Fruit fly (Drosophila melanogaster) whole organism, embryonic: Measurements from ENCODE around the gene amn.

Experiments used
- Atf3 ChIP-seq: fragments of 200-800 bp; sonication (Bioruptor generic); optimal IDR thresholded peaks from 3 replicates; lab custom pipeline; 2016; ENCODE audit warnings: missing biosample characterization, missing genetic modification characterization
- B-H1 ChIP-seq: fragments of 200-800 bp; sonication (Bioruptor generic); IDR thresholded peaks from 3 replicates; pipeline ENCODE4 v1.3.6; 2022; ENCODE audit warnings: missing biosample characterization, missing genetic modification characterization
- CG10147 ChIP-seq: fragments of 200-800 bp; sonication (Bioruptor generic); optimal IDR thresholded peaks from 2 replicates; lab custom pipeline; 2019; ENCODE audit warnings: missing biosample characterization, mild to moderate bottlenecking, missing genetic modification characterization, moderate library complexity
- CG10274 ChIP-seq: fragments of 200-800 bp; sonication (Bioruptor generic); optimal IDR thresholded peaks from 3 replicates; lab custom pipeline; 2017; ENCODE audit warnings: missing biosample characterization, mild to moderate bottlenecking, missing genetic modification characterization
- CG11696 ChIP-seq: fragments of 200-800 bp; sonication (Bioruptor generic); IDR thresholded peaks from 2 replicates; pipeline ENCODE4 v1.3.6; 2022; ENCODE audit warnings: missing biosample characterization, missing genetic modification characterization
- CG11723 ChIP-seq: fragments of 200-800 bp; sonication (Bioruptor generic); optimal IDR thresholded peaks from 2 replicates; lab custom pipeline; 2017; ENCODE audit warnings: missing biosample characterization, mild to moderate bottlenecking, missing genetic modification characterization
- CG12219 ChIP-seq: fragments of 200-800 bp; sonication (Bioruptor generic); optimal IDR thresholded peaks from 3 replicates; lab custom pipeline; 2018; ENCODE audit warnings: missing biosample characterization, mild to moderate bottlenecking, missing genetic modification characterization
- CG14014 ChIP-seq: fragments of 200-800 bp; sonication (Bioruptor generic); IDR thresholded peaks from 2 replicates; pipeline ENCODE4 v1.3.6; 2022; ENCODE audit warnings: missing biosample characterization, missing genetic modification characterization
- CG17568 ChIP-seq: fragments of 200-800 bp; sonication (Bioruptor generic); optimal IDR thresholded peaks from 2 replicates; lab custom pipeline; 2018; ENCODE audit warnings: missing biosample characterization, mild to moderate bottlenecking, missing genetic modification characterization, moderate library complexity
- CG17829 ChIP-seq: fragments of 200-800 bp; optimal IDR thresholded peaks from 2 replicates; lab custom pipeline; 2019; ENCODE audit warnings: missing biosample characterization, mild to moderate bottlenecking, missing genetic modification characterization, moderate library complexity
- CG2199 ChIP-seq: fragments of 200-800 bp; sonication (Bioruptor generic); IDR thresholded peaks from 3 replicates; pipeline ENCODE4 v1.3.6; 2022; ENCODE audit warnings: missing biosample characterization, missing genetic modification characterization
- CG31441 ChIP-seq: fragments of 200-800 bp; sonication (Bioruptor generic); IDR thresholded peaks from 2 replicates; pipeline ENCODE4 v1.3.6; 2022; ENCODE audit warnings: missing biosample characterization, missing genetic modification characterization
- CG33557 ChIP-seq: fragments of 200-800 bp; sonication (Bioruptor generic); optimal IDR thresholded peaks from 2 replicates; lab custom pipeline; 2019; ENCODE audit warnings: missing biosample characterization, mild to moderate bottlenecking, missing genetic modification characterization, moderate library complexity
- CG3838 ChIP-seq: fragments of 200-800 bp; sonication (Bioruptor generic); optimal IDR thresholded peaks from 3 replicates; lab custom pipeline; 2016; ENCODE audit warnings: missing biosample characterization, missing genetic modification characterization
- CG4617 ChIP-seq: fragments of 200-800 bp; sonication (Bioruptor generic); optimal IDR thresholded peaks from 3 replicates; lab custom pipeline; 2016; ENCODE audit warnings: missing biosample characterization, missing genetic modification characterization, borderline replicate concordance
- CG4730 ChIP-seq: fragments of 200-800 bp; sonication (Bioruptor generic); IDR thresholded peaks from 2 replicates; pipeline ENCODE4 v1.3.6; 2022; ENCODE audit warnings: missing biosample characterization, missing genetic modification characterization
- CG7271 ChIP-seq: fragments of 200-800 bp; sonication (Bioruptor generic); optimal IDR thresholded peaks from 2 replicates; lab custom pipeline; 2018; ENCODE audit warnings: missing biosample characterization, mild to moderate bottlenecking, missing genetic modification characterization, moderate library complexity
- CG7839 ChIP-seq: fragments of 200-800 bp; sonication (Bioruptor generic); optimal IDR thresholded peaks from 3 replicates; lab custom pipeline; 2018; ENCODE audit warnings: missing biosample characterization, mild to moderate bottlenecking, missing genetic modification characterization, moderate library complexity
- CG8290 ChIP-seq, 3 experiments: fragments of 200-800 bp; sonication (Bioruptor generic); optimal IDR thresholded peaks; 2 replicates each; lab custom pipeline; 2016 to 2019; ENCODE audit warnings: missing biosample characterization in 3 of 3, missing genetic modification characterization in 3 of 3, mild to moderate bottlenecking in 2 of 3, moderate library complexity in 1 of 3
- CG8944 ChIP-seq: fragments of 200-800 bp; sonication (Bioruptor generic); optimal IDR thresholded peaks from 3 replicates; lab custom pipeline; 2016; ENCODE audit warnings: missing biosample characterization, missing genetic modification characterization
- CG9215 ChIP-seq: fragments of 200-800 bp; sonication (Bioruptor generic); IDR thresholded peaks from 2 replicates; pipeline ENCODE4 v1.3.6; 2022; ENCODE audit warnings: missing biosample characterization, missing genetic modification characterization
- CkIIα-i1 ChIP-seq: fragments of 200-800 bp; sonication (Bioruptor generic); IDR thresholded peaks from 2 replicates; pipeline ENCODE4 v1.3.6; 2022; ENCODE audit warnings: missing biosample characterization, missing genetic modification characterization
- Fer2 ChIP-seq: fragments of 200-800 bp; sonication (Bioruptor generic); optimal IDR thresholded peaks from 2 replicates; lab custom pipeline; 2018; ENCODE audit warnings: missing biosample characterization, mild to moderate bottlenecking, missing genetic modification characterization, moderate library complexity
- Hr51 ChIP-seq, 2 experiments: fragments of 200-800 bp; sonication (Bioruptor generic); optimal IDR thresholded peaks; 2 replicates in 1 of 2; 3 replicates in 1 of 2; lab custom pipeline; 2016 to 2018; ENCODE audit warnings: missing biosample characterization in 2 of 2, missing genetic modification characterization in 2 of 2, mild to moderate bottlenecking in 1 of 2, moderate library complexity in 1 of 2
- Max ChIP-seq: fragments of 200-800 bp; sonication (Bioruptor generic); optimal IDR thresholded peaks from 2 replicates; lab custom pipeline; 2016; ENCODE audit warnings: missing biosample characterization, mild to moderate bottlenecking, missing genetic modification characterization
- Mrtf ChIP-seq: fragments of 200-800 bp; sonication (Bioruptor generic); IDR thresholded peaks from 3 replicates; pipeline ENCODE4 v1.3.6; 2022; ENCODE audit warnings: missing biosample characterization, missing genetic modification characterization
- NFAT ChIP-seq: fragments of 200-800 bp; sonication (Bioruptor generic); IDR thresholded peaks from 2 replicates; pipeline ENCODE4 v1.3.6; 2022; ENCODE audit warnings: missing biosample characterization, missing genetic modification characterization
- Sry-δ ChIP-seq: fragments of 200-800 bp; sonication (Bioruptor generic); optimal IDR thresholded peaks from 2 replicates; lab custom pipeline; 2016; ENCODE audit warnings: missing biosample characterization, missing genetic modification characterization
- Usf ChIP-seq: fragments of 200-800 bp; sonication (Bioruptor generic); optimal IDR thresholded peaks from 2 replicates; lab custom pipeline; 2017; ENCODE audit warnings: missing genotype, missing biosample characterization, missing genetic modification characterization
- ac ChIP-seq: fragments of 200-800 bp; sonication (Bioruptor generic); optimal IDR thresholded peaks from 3 replicates; lab custom pipeline; 2017; ENCODE audit warnings: missing biosample characterization, mild to moderate bottlenecking, missing genetic modification characterization
- btn ChIP-seq: fragments of 200-800 bp; sonication (Bioruptor generic); optimal IDR thresholded peaks from 2 replicates; lab custom pipeline; 2016; ENCODE audit warnings: missing biosample characterization, missing genetic modification characterization
- crp ChIP-seq, 2 experiments: fragments of 200-800 bp; sonication (Bioruptor generic); optimal IDR thresholded peaks; 2 replicates in 1 of 2; 3 replicates in 1 of 2; lab custom pipeline; 2017; ENCODE audit warnings: missing biosample characterization in 2 of 2, missing genetic modification characterization in 2 of 2, mild to moderate bottlenecking in 1 of 2, moderate library complexity in 1 of 2
- dati ChIP-seq: fragments of 200-800 bp; sonication (Bioruptor generic); IDR thresholded peaks from 2 replicates; pipeline ENCODE4 v1.3.6; 2022; ENCODE audit warnings: missing biosample characterization, missing genetic modification characterization
- ewg ChIP-seq: fragments of 200-800 bp; sonication (Bioruptor generic); optimal IDR thresholded peaks from 3 replicates; lab custom pipeline; 2017; ENCODE audit warnings: mild to moderate bottlenecking, missing biosample characterization, missing genetic modification reagents, missing genetic modification characterization
- eyg ChIP-seq: fragments of 200-800 bp; sonication (Bioruptor generic); optimal IDR thresholded peaks from 3 replicates; lab custom pipeline; 2016; ENCODE audit warnings: missing biosample characterization, missing genetic modification characterization
- fd64A ChIP-seq: fragments of 200-800 bp; sonication (Bioruptor generic); optimal IDR thresholded peaks from 3 replicates; lab custom pipeline; 2018; ENCODE audit warnings: missing biosample characterization, mild to moderate bottlenecking, missing genetic modification characterization
- gce ChIP-seq: fragments of 200-800 bp; sonication (Bioruptor generic); IDR thresholded peaks from 3 replicates; pipeline ENCODE4 v1.3.6; 2022; ENCODE audit warnings: missing biosample characterization, missing genetic modification characterization
- gsb-n ChIP-seq: fragments of 200-800 bp; sonication (Bioruptor generic); optimal IDR thresholded peaks from 3 replicates; lab custom pipeline; 2018; ENCODE audit warnings: missing biosample characterization, mild to moderate bottlenecking, missing genetic modification characterization
- jigr1 ChIP-seq: fragments of 200-800 bp; sonication (Bioruptor generic); IDR thresholded peaks from 3 replicates; pipeline ENCODE4 v1.3.6; 2022; ENCODE audit warnings: missing biosample characterization, missing genetic modification characterization
- jing ChIP-seq: fragments of 200-800 bp; sonication (Bioruptor generic); optimal IDR thresholded peaks from 2 replicates; lab custom pipeline; 2018; ENCODE audit warnings: missing biosample characterization, mild to moderate bottlenecking, missing genetic modification characterization
- knrl ChIP-seq: fragments of 200-800 bp; sonication (Bioruptor generic); IDR thresholded peaks from 3 replicates; pipeline ENCODE4 v1.3.6; 2022; ENCODE audit warnings: missing biosample characterization, missing genetic modification characterization; ENCODE audit not compliant: partially characterized antibody
- luna ChIP-seq: fragments of 200-800 bp; sonication (Bioruptor generic); optimal IDR thresholded peaks from 2 replicates; lab custom pipeline; 2016; ENCODE audit warnings: missing biosample characterization, missing genetic modification characterization
- odd ChIP-seq: fragments of 200-800 bp; sonication (Bioruptor generic); optimal IDR thresholded peaks from 2 replicates; lab custom pipeline; 2017; ENCODE audit warnings: missing biosample characterization, mild to moderate bottlenecking, missing genetic modification characterization
- p53 ChIP-seq: fragments of 200-800 bp; sonication (Bioruptor generic); optimal IDR thresholded peaks from 2 replicates; lab custom pipeline; 2016; ENCODE audit warnings: missing biosample characterization, missing genetic modification characterization
- pb ChIP-seq: fragments of 200-800 bp; sonication (Bioruptor generic); optimal IDR thresholded peaks from 3 replicates; lab custom pipeline; 2016; ENCODE audit warnings: missing biosample characterization, missing genetic modification characterization
- phol ChIP-seq: fragments of 200-800 bp; sonication (Bioruptor generic); optimal IDR thresholded peaks from 3 replicates; lab custom pipeline; 2018; ENCODE audit warnings: missing biosample characterization, mild to moderate bottlenecking, missing genetic modification characterization, moderate library complexity
- pzg ChIP-seq: fragments of 200-800 bp; sonication (Bioruptor generic); optimal IDR thresholded peaks from 3 replicates; lab custom pipeline; 2018; ENCODE audit warnings: missing biosample characterization, mild to moderate bottlenecking, missing genetic modification characterization, moderate library complexity
- tgo ChIP-seq: fragments of 200-800 bp; sonication (Bioruptor generic); IDR thresholded peaks from 3 replicates; pipeline ENCODE4 v1.3.6; 2022; ENCODE audit warnings: missing biosample characterization, missing genetic modification characterization
- zen2 ChIP-seq: fragments of 200-800 bp; sonication (Bioruptor generic); IDR thresholded peaks from 3 replicates; pipeline ENCODE4 v1.3.6; 2022; ENCODE audit warnings: missing biosample characterization, missing genetic modification characterization; ENCODE audit not compliant: partially characterized antibody

The amn gene

dm6 chrX:19850503-19851094 is 39.3 kb downstream of the amn start (continued):
- TF ChIP-seq CG14014 (GFP tag; lab: Robert Waterston, UW) (peak; percentile 82), odd (GFP tag; lab: Kevin White, UChicago) (peak; percentile 77), CG8290 (GFP tag; optimal IDR thresholded peaks at IDR 0.05; lab: Kevin White, UChicago) (peak; percentile 84), CG8290 (tag; optimal IDR thresholded peaks at IDR 0.05; lab: Kevin White, UChicago) (peak; percentile 39 to 46), jigr1 (peak; percentile 31; the same call in 1 of the 3 replicates), dati (peak; percentile 84), CG10147 (GFP tag; lab: Kevin White, UChicago) (peak; percentile 66), CkIIα-i1 (GFP tag; lab: Robert Waterston, UW) (no peak), CG17568 (GFP tag; lab: Kevin White, UChicago) (no peak), Usf (GFP tag; lab: Kevin White, UChicago) (peak; percentile 80), phol (peak; percentile 95), tgo (GFP tag; lab: Robert Waterston, UW) (peak; percentile 83), Hr51 (GFP tag; optimal IDR thresholded peaks at IDR 0.05; lab: Kevin White, UChicago) (peak; percentile 83 to 90), pb (GFP tag; lab: Kevin White, UChicago) (peak; percentile 84), crp (GFP tag; optimal IDR thresholded peaks at IDR 0.05; lab: Kevin White, UChicago) (peak in 1 of 2 experiments; percentile 46), zen2 (GFP tag; lab: Robert Waterston, UW) (no peak), CG2199 (GFP tag; lab: Robert Waterston, UW) (peak; percentile 91), CG12219 (GFP tag; lab: Kevin White, UChicago) (peak; percentile 89), CG9215 (GFP tag; lab: Robert Waterston, UW) (peak; percentile 52; the same call in 1 of the 2 replicates), Mrtf (GFP tag; lab: Robert Waterston, UW) (peak; percentile 84), CG17829 (tag; lab: Kevin White, UChicago) (peak; percentile 79), CG10274 (GFP tag; lab: Kevin White, UChicago) (peak; percentile 52), gce (GFP tag; lab: Robert Waterston, UW) (peak; percentile 77), Fer2 (tag; lab: Kevin White, UChicago) (no peak), CG7839 (tag; lab: Kevin White, UChicago) (peak; percentile 93), CG7271 (tag; lab: Kevin White, UChicago) (peak; percentile 84), CG33557 (GFP tag; lab: Kevin White, UChicago) (peak; percentile 85), luna (peak; percentile 43), CG4617 (GFP tag; lab: Kevin White, UChicago) (peak; percentile 81), CG11723 (peak; percentile 75), ac (GFP tag; lab: Kevin White, UChicago) (peak; percentile 90), Sry-δ (GFP tag; lab: Kevin White, UChicago) (peak; percentile 50), B-H1 (GFP tag; lab: Robert Waterston, UW) (peak; percentile 78), gsb-n (peak; percentile 94), knrl (GFP tag; lab: Robert Waterston, UW) (no peak), eyg (GFP tag; lab: Kevin White, UChicago) (peak; percentile 77), btn (GFP tag; lab: Kevin White, UChicago) (peak; percentile 90), NFAT (GFP tag; lab: Robert Waterston, UW) (peak; percentile 49), jing (GFP tag; lab: Kevin White, UChicago) (no peak), CG8944 (GFP tag; lab: Kevin White, UChicago) (peak; percentile 93), CG31441 (GFP tag; lab: Robert Waterston, UW) (peak; percentile 95), Atf3 (peak; percentile 93), p53 (GFP tag; lab: Kevin White, UChicago) (peak; percentile 78), pzg (GFP tag; lab: Kevin White, UChicago) (no peak), CG4730 (GFP tag; lab: Robert Waterston, UW) (peak; percentile 80), CG3838 (peak; percentile 79), Max (GFP tag; lab: Kevin White, UChicago) (peak; percentile 87), fd64A (GFP tag; lab: Kevin White, UChicago) (peak; percentile 71), ewg (GFP tag; lab: Kevin White, UChicago) (peak; percentile 86), CG11696 (GFP tag; lab: Robert Waterston, UW) (peak; percentile 68)
